Worm (Caenorhabditis elegans) whole organism, L1 larva: ENCODE data around the gene ceh-53.

ENCODE experiments used
- blmp-1 ChIP-seq: fragments of 150-350 bp; optimal IDR thresholded peaks from 2 replicates; lab custom pipeline; 2014; ENCODE audit warnings: missing biosample characterization, missing genetic modification characterization
- ceh-63 ChIP-seq: fragments of 200-800 bp; sonication (Bioruptor generic); optimal IDR thresholded peaks from 2 replicates; lab custom pipeline; 2018; ENCODE audit warnings: mild to moderate bottlenecking, missing genetic modification characterization, missing compliant biosample characterization
- dpl-1 ChIP-seq, 3 experiments: fragments of 150-350 bp in 2 of 3; sonication (generic microtip) in 1 of 3; optimal IDR thresholded peaks; 2 replicates each; lab custom pipeline; 2014 to 2017; ENCODE audit warnings: missing biosample characterization in 3 of 3, missing genetic modification characterization in 3 of 3, missing genetic modification reagents in 3 of 3
- elt-3 ChIP-seq, 6 experiments: fragments of 150-350 bp in 1 of 6; sonication (generic microtip); optimal IDR thresholded peaks; 2 replicates each; lab custom pipeline; 2017 to 2018; ENCODE audit warnings: missing biosample characterization in 6 of 6, missing genetic modification characterization in 6 of 6, inconsistent platforms in 1 of 6
- fkh-10 ChIP-seq: sonication (generic microtip); optimal IDR thresholded peaks from 2 replicates; lab custom pipeline; 2017; ENCODE audit warnings: missing biosample characterization, missing genetic modification reagents, missing genetic modification characterization
- lsy-2 ChIP-seq, 2 experiments: fragments of 150-350 bp; optimal IDR thresholded peaks; 2 replicates each; lab custom pipeline; 2014; ENCODE audit warnings: missing biosample characterization in 2 of 2, missing genetic modification characterization in 2 of 2
- nhr-11 ChIP-seq: fragments of 150-350 bp; optimal IDR thresholded peaks from 2 replicates; lab custom pipeline; 2014; ENCODE audit warnings: missing biosample characterization, missing genetic modification characterization
- nhr-28 ChIP-seq: fragments of 150-350 bp; optimal IDR thresholded peaks from 2 replicates; lab custom pipeline; 2014; ENCODE audit warnings: missing biosample characterization, missing genetic modification characterization
- nhr-47 ChIP-seq: sonication (generic microtip); optimal IDR thresholded peaks from 2 replicates; lab custom pipeline; 2016; ENCODE audit warnings: mild to moderate bottlenecking, missing genetic modification characterization, moderate library complexity, missing compliant biosample characterization
- tlp-1 ChIP-seq: fragments of 150-350 bp; optimal IDR thresholded peaks from 2 replicates; lab custom pipeline; 2014; ENCODE audit warnings: missing biosample characterization, missing genetic modification characterization
- unc-86 ChIP-seq: sonication (generic microtip); optimal IDR thresholded peaks from 2 replicates; lab custom pipeline; 2016; ENCODE audit warnings: missing genetic modification characterization, missing compliant biosample characterization
- zag-1 ChIP-seq: fragments of 150-350 bp; optimal IDR thresholded peaks from 2 replicates; lab custom pipeline; 2014; ENCODE audit warnings: missing biosample characterization, missing genetic modification characterization
- ztf-11 ChIP-seq, 2 experiments: sonication (generic microtip); optimal IDR thresholded peaks; 2 replicates each; lab custom pipeline; 2016 to 2017; ENCODE audit warnings: missing genetic modification characterization in 2 of 2, missing biosample characterization in 1 of 2, missing compliant biosample characterization in 1 of 2

DNA sequence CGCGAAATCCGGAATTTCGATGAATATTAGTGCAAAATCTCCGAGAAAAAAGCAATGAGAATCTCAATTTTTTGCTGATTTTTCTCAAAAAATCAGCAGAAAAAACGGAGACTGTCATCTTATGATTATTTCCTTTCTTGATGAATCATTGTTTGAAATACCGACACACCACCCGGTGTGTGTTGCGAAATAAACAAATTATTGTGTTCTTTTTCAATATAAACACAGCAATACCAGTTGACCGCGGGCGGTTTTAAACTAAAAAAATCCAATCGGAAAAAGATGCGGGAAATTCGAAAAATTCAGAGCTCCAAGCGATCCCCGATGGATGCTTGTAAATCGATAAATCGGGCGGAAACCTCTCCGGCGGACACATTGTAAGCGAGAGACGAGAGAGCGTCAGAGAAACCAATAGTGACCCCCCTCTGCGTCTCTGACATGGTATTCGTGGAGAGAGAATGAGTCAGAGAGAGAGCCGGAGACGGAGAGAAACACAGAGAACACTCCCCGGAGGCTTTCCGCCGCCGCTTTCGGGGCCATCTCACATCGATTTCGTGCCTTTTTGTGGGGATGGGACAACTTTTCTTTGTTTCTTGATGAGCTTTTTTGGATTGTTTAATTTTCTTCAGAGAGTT lies 17.5 kb downstream of the ceh-53 start:
- TF ChIP-seq ceh-63 (no peak), zag-1 (tag; lab: Kevin White, UChicago) (no peak), tlp-1 (tag; lab: Kevin White, UChicago) (no peak), lsy-2 (tag; optimal IDR thresholded peaks at IDR 0.05; lab: Kevin White, UChicago) (peak; percentile 34 to 70), blmp-1 (peak; percentile 41), dpl-1 (GFP tag; optimal IDR thresholded peaks at IDR 0.05; lab: Kevin White, UChicago) (peak; percentile 11 to 50 (median 32)), fkh-10 (GFP tag; lab: Kevin White, UChicago) (no peak), nhr-28 (tag; lab: Kevin White, UChicago) (no peak), nhr-11 (tag; lab: Kevin White, UChicago) (no peak), elt-3 (tag; optimal IDR thresholded peaks at IDR 0.05; lab: Kevin White, UChicago) (no peak), unc-86 (peak; percentile 25), nhr-47 (tag; lab: Kevin White, UChicago) (peak; percentile 55), ztf-11 (tag; optimal IDR thresholded peaks at IDR 0.05; lab: Kevin White, UChicago) (no peak)
